Worm (Caenorhabditis elegans): ENCODE measurements around the gene D2007.1.

ce11 chrIII:8181581-8181980 is 26.3 kb downstream of the D2007.1 start, which contains the start of gene spc-2:
- TF ChIP-seq ceh-39 (tag; optimal IDR thresholded peaks at IDR 0.05) (no peak), ceh-43 (GFP tag; optimal IDR thresholded peaks at IDR 0.05) (no peak), lin-13 (tag; optimal IDR thresholded peaks at IDR 0.05) (no peak), bed-3 (GFP tag; optimal IDR thresholded peaks at IDR 0.05) (no peak), mab-5 (tag; optimal IDR thresholded peaks at IDR 0.05) (no peak), mep-1 (tag; optimal IDR thresholded peaks at IDR 0.05) (no peak), unc-62 (GFP tag; optimal IDR thresholded peaks at IDR 0.05) (no peak), nhr-28 (tag; optimal IDR thresholded peaks at IDR 0.05) (no peak), drap-1 (GFP tag; optimal IDR thresholded peaks at IDR 0.05) (no peak), nhr-76 (tag; optimal IDR thresholded peaks at IDR 0.05) (no peak)
